Fruit fly (Drosophila melanogaster) whole organism, embryonic: ENCODE results near the gene Try29F.
A peak's percentile ranks its signal among the peaks of the same experiment; 100 is the strongest.

Source experiments
- Ada2b ChIP-seq: fragments of 200-800 bp; sonication (Bioruptor generic); IDR thresholded peaks from 2 replicates; pipeline ENCODE4 v1.3.6; 2022; ENCODE audit warnings: missing biosample characterization, missing genetic modification characterization
- Bdp1 ChIP-seq: fragments of 200-800 bp; sonication (Bioruptor generic); optimal IDR thresholded peaks from 3 replicates; lab custom pipeline; 2016; ENCODE audit warnings: missing biosample characterization, missing genetic modification characterization
- CG12219 ChIP-seq: fragments of 200-800 bp; sonication (Bioruptor generic); optimal IDR thresholded peaks from 3 replicates; lab custom pipeline; 2018; ENCODE audit warnings: missing biosample characterization, mild to moderate bottlenecking, missing genetic modification characterization
- CG1233 ChIP-seq: fragments of 200-800 bp; sonication (Bioruptor generic); optimal IDR thresholded peaks from 4 replicates; lab custom pipeline; 2018; ENCODE audit warnings: missing biosample characterization, mild to moderate bottlenecking, missing genetic modification characterization
- CG15269 ChIP-seq: fragments of 200-800 bp; sonication (Bioruptor generic); optimal IDR thresholded peaks from 2 replicates; lab custom pipeline; 2018; ENCODE audit warnings: missing biosample characterization, mild to moderate bottlenecking, missing genetic modification characterization, moderate library complexity
- CG17186 ChIP-seq: fragments of 200-800 bp; sonication (Bioruptor generic); optimal IDR thresholded peaks from 3 replicates; lab custom pipeline; 2017; ENCODE audit warnings: missing biosample characterization, missing genetic modification reagents, missing genetic modification characterization
- CG17802 ChIP-seq: fragments of 200-800 bp; sonication (Bioruptor generic); optimal IDR thresholded peaks from 2 replicates; lab custom pipeline; 2018; ENCODE audit warnings: missing biosample characterization, mild to moderate bottlenecking, missing genetic modification characterization, moderate library complexity
- CG18262 ChIP-seq: fragments of 200-800 bp; optimal IDR thresholded peaks from 3 replicates; lab custom pipeline; 2019; ENCODE audit warnings: missing biosample characterization, mild to moderate bottlenecking, missing genetic modification characterization, moderate library complexity
- CG2202 ChIP-seq: fragments of 200-800 bp; sonication (Bioruptor generic); optimal IDR thresholded peaks from 2 replicates; lab custom pipeline; 2018; ENCODE audit warnings: missing biosample characterization, mild to moderate bottlenecking, missing genetic modification characterization
- CG2678 ChIP-seq: fragments of 200-800 bp; sonication (Bioruptor generic); optimal IDR thresholded peaks from 3 replicates; lab custom pipeline; 2019; ENCODE audit warnings: missing biosample characterization, mild to moderate bottlenecking, missing genetic modification characterization, moderate library complexity
- CG30020 ChIP-seq: fragments of 200-800 bp; optimal IDR thresholded peaks from 2 replicates; lab custom pipeline; 2019; ENCODE audit warnings: missing biosample characterization, mild to moderate bottlenecking, missing genetic modification characterization, moderate library complexity
- CG31224 ChIP-seq: fragments of 200-800 bp; sonication (Bioruptor generic); IDR thresholded peaks from 2 replicates; pipeline ENCODE4 v1.3.6; 2022; ENCODE audit warnings: missing biosample characterization, missing genetic modification characterization
- CG31365 ChIP-seq: fragments of 200-800 bp; sonication (Bioruptor generic); optimal IDR thresholded peaks from 2 replicates; lab custom pipeline; 2018; ENCODE audit warnings: missing biosample characterization, mild to moderate bottlenecking, missing genetic modification characterization
- CG3163 ChIP-seq: fragments of 200-800 bp; sonication (Bioruptor generic); optimal IDR thresholded peaks from 3 replicates; lab custom pipeline; 2016; ENCODE audit warnings: missing biosample characterization, missing genetic modification characterization
- CG3281 ChIP-seq: fragments of 200-800 bp; sonication (Bioruptor generic); optimal IDR thresholded peaks from 3 replicates; lab custom pipeline; 2017; ENCODE audit warnings: missing biosample characterization, mild to moderate bottlenecking, missing genetic modification characterization
- CG33557 ChIP-seq: fragments of 200-800 bp; sonication (Bioruptor generic); optimal IDR thresholded peaks from 2 replicates; lab custom pipeline; 2019; ENCODE audit warnings: missing biosample characterization, mild to moderate bottlenecking, missing genetic modification characterization, moderate library complexity
- CG4328 ChIP-seq: fragments of 200-800 bp; sonication (Bioruptor generic); optimal IDR thresholded peaks from 3 replicates; lab custom pipeline; 2017; ENCODE audit warnings: missing biosample characterization, missing genetic modification reagents, missing genetic modification characterization
- CG5953 ChIP-seq: fragments of 200-800 bp; sonication (Bioruptor generic); IDR thresholded peaks from 2 replicates; pipeline ENCODE4 v1.3.6; 2022; ENCODE audit warnings: missing biosample characterization, missing genetic modification characterization
- CG6175 ChIP-seq: fragments of 200-800 bp; sonication (Bioruptor generic); IDR thresholded peaks from 3 replicates; pipeline ENCODE4 v1.3.6; 2022; ENCODE audit warnings: missing biosample characterization, missing genetic modification characterization
- CG7556 ChIP-seq: fragments of 200-800 bp; sonication (Bioruptor generic); optimal IDR thresholded peaks from 2 replicates; lab custom pipeline; 2017; ENCODE audit warnings: missing biosample characterization, mild to moderate bottlenecking, missing genetic modification characterization
- CG7786 ChIP-seq: fragments of 200-800 bp; sonication (Bioruptor generic); optimal IDR thresholded peaks from 2 replicates; lab custom pipeline; 2016; ENCODE audit warnings: missing biosample characterization, missing genetic modification characterization
- CG9727 ChIP-seq: fragments of 200-800 bp; sonication (Bioruptor generic); optimal IDR thresholded peaks from 3 replicates; lab custom pipeline; 2017; ENCODE audit warnings: missing biosample characterization, mild to moderate bottlenecking, missing genetic modification characterization
- Chrac-16 ChIP-seq: fragments of 200-800 bp; sonication (Bioruptor generic); optimal IDR thresholded peaks from 3 replicates; lab custom pipeline; 2016; ENCODE audit warnings: missing biosample characterization, missing genetic modification characterization
- Dfd ChIP-seq, 2 experiments: fragments of >200 bp; optimal IDR thresholded peaks; 2 replicates each; lab custom pipeline; 2017; ENCODE audit warnings: missing biosample characterization in 2 of 2, missing genetic modification characterization in 2 of 2
- Drgx ChIP-seq: fragments of 200-800 bp; sonication (Bioruptor generic); IDR thresholded peaks from 2 replicates; pipeline ENCODE4 v1.3.6; 2022; ENCODE audit warnings: missing biosample characterization, missing genetic modification characterization
- Ets97D ChIP-seq: fragments of 200-800 bp; sonication (Bioruptor generic); optimal IDR thresholded peaks from 3 replicates; lab custom pipeline; 2016; ENCODE audit warnings: missing biosample characterization, missing genetic modification characterization
- Hmr ChIP-seq: fragments of 200-800 bp; sonication (Bioruptor generic); optimal IDR thresholded peaks from 3 replicates; lab custom pipeline; 2017; ENCODE audit warnings: mild to moderate bottlenecking, missing biosample characterization, missing genetic modification reagents, missing genetic modification characterization
- NC2α ChIP-seq: fragments of 200-800 bp; sonication (Bioruptor generic); optimal IDR thresholded peaks from 2 replicates; lab custom pipeline; 2016; ENCODE audit warnings: missing biosample characterization, missing genetic modification characterization
- Scr ChIP-seq: fragments of 200-800 bp; sonication (Bioruptor generic); IDR thresholded peaks from 2 replicates; pipeline ENCODE4 v1.3.6; 2022; ENCODE audit warnings: missing biosample characterization, missing genetic modification characterization; ENCODE audit not compliant: partially characterized antibody
- abd-A ChIP-seq: fragments of 200-800 bp; sonication (Bioruptor generic); optimal IDR thresholded peaks from 3 replicates; lab custom pipeline; 2019; ENCODE audit warnings: missing biosample characterization, mild to moderate bottlenecking, missing genetic modification characterization, moderate library complexity
- bcd ChIP-seq: fragments of 200-800 bp; sonication (Bioruptor generic); optimal IDR thresholded peaks from 2 replicates; lab custom pipeline; 2017; ENCODE audit warnings: missing biosample characterization, mild to moderate bottlenecking, missing genetic modification characterization
- bowl ChIP-seq: fragments of 200-800 bp; sonication (Bioruptor generic); IDR thresholded peaks from 2 replicates; pipeline ENCODE4 v1.3.6; 2022; ENCODE audit warnings: missing biosample characterization, missing genetic modification characterization
- crp ChIP-seq, 2 experiments: fragments of 200-800 bp; sonication (Bioruptor generic); optimal IDR thresholded peaks; 2 replicates in 1 of 2; 3 replicates in 1 of 2; lab custom pipeline; 2017; ENCODE audit warnings: missing biosample characterization in 2 of 2, missing genetic modification characterization in 2 of 2, mild to moderate bottlenecking in 1 of 2, moderate library complexity in 1 of 2
- fd96Cb ChIP-seq: fragments of 200-800 bp; sonication (Bioruptor generic); optimal IDR thresholded peaks from 2 replicates; lab custom pipeline; 2018; ENCODE audit warnings: missing biosample characterization, mild to moderate bottlenecking, missing genetic modification characterization, moderate library complexity
- ham ChIP-seq: fragments of 200-800 bp; sonication (Bioruptor generic); IDR thresholded peaks from 2 replicates; pipeline ENCODE4 v1.3.6; 2022; ENCODE audit warnings: missing biosample characterization, missing genetic modification characterization
- hkb ChIP-seq, 2 experiments: fragments of 200-800 bp in 1 of 2; fragments of >200 bp in 1 of 2; sonication (Bioruptor generic) in 1 of 2; IDR thresholded peaks in 1 of 2; optimal IDR thresholded peaks in 1 of 2; 2 replicates each; pipeline versions ENCODE4 v1.3.6 to Lab custom; 2017 to 2022; ENCODE audit warnings: missing biosample characterization in 1 of 2, missing genetic modification characterization in 1 of 2
- insv ChIP-seq, 2 experiments: fragments of 200-800 bp; sonication (Bioruptor generic); optimal IDR thresholded peaks; 3 replicates each; lab custom pipeline; 2016 to 2018; ENCODE audit warnings: missing biosample characterization in 2 of 2, missing genetic modification characterization in 2 of 2
- kni ChIP-seq: fragments of 200-800 bp; sonication (Bioruptor generic); optimal IDR thresholded peaks from 3 replicates; lab custom pipeline; 2017; ENCODE audit warnings: mild to moderate bottlenecking, missing biosample characterization, missing genetic modification reagents, missing genetic modification characterization
- lilli ChIP-seq: fragments of 200-800 bp; sonication (Bioruptor generic); optimal IDR thresholded peaks from 3 replicates; lab custom pipeline; 2016; ENCODE audit warnings: missing biosample characterization, missing genetic modification characterization
- onecut ChIP-seq: fragments of 200-800 bp; sonication (Bioruptor generic); IDR thresholded peaks from 2 replicates; pipeline ENCODE4 v1.3.6; 2022; ENCODE audit warnings: missing biosample characterization, missing genetic modification characterization
- p53 ChIP-seq: fragments of 200-800 bp; sonication (Bioruptor generic); optimal IDR thresholded peaks from 2 replicates; lab custom pipeline; 2016; ENCODE audit warnings: missing biosample characterization, missing genetic modification characterization
- pum ChIP-seq: fragments of 200-800 bp; sonication (Bioruptor generic); optimal IDR thresholded peaks from 2 replicates; lab custom pipeline; 2016; ENCODE audit warnings: missing biosample characterization, missing genetic modification characterization
- scrt ChIP-seq: fragments of 200-800 bp; sonication (Bioruptor generic); optimal IDR thresholded peaks from 2 replicates; lab custom pipeline; 2018; ENCODE audit warnings: missing biosample characterization, mild to moderate bottlenecking, missing genetic modification characterization, moderate library complexity
- sens ChIP-seq: fragments of 200-800 bp; sonication (Bioruptor generic); peaks from one replicate; lab custom pipeline; 2016; ENCODE audit warnings: missing biosample characterization, missing genetic modification characterization
- sob ChIP-seq: fragments of 200-800 bp; sonication (Bioruptor generic); IDR thresholded peaks from 2 replicates; pipeline ENCODE4 v1.3.6; 2022; ENCODE audit warnings: missing biosample characterization, missing genetic modification characterization
- sr ChIP-seq: fragments of 200-800 bp; sonication (Bioruptor generic); IDR thresholded peaks from 3 replicates; pipeline ENCODE4 v1.3.6; 2022; ENCODE audit warnings: missing biosample characterization, missing genetic modification characterization
- tap ChIP-seq: fragments of 200-800 bp; optimal IDR thresholded peaks from 3 replicates; lab custom pipeline; 2019; ENCODE audit warnings: missing biosample characterization, mild to moderate bottlenecking, missing genetic modification characterization, moderate library complexity
- trem ChIP-seq: fragments of 200-800 bp; optimal IDR thresholded peaks from 3 replicates; lab custom pipeline; 2019; ENCODE audit warnings: missing biosample characterization, mild to moderate bottlenecking, missing genetic modification characterization, moderate library complexity
- unpg ChIP-seq: fragments of 200-800 bp; sonication (Bioruptor generic); optimal IDR thresholded peaks from 3 replicates; lab custom pipeline; 2018; ENCODE audit warnings: missing biosample characterization, mild to moderate bottlenecking, missing genetic modification characterization, moderate library complexity

The Try29F gene

DNA sequence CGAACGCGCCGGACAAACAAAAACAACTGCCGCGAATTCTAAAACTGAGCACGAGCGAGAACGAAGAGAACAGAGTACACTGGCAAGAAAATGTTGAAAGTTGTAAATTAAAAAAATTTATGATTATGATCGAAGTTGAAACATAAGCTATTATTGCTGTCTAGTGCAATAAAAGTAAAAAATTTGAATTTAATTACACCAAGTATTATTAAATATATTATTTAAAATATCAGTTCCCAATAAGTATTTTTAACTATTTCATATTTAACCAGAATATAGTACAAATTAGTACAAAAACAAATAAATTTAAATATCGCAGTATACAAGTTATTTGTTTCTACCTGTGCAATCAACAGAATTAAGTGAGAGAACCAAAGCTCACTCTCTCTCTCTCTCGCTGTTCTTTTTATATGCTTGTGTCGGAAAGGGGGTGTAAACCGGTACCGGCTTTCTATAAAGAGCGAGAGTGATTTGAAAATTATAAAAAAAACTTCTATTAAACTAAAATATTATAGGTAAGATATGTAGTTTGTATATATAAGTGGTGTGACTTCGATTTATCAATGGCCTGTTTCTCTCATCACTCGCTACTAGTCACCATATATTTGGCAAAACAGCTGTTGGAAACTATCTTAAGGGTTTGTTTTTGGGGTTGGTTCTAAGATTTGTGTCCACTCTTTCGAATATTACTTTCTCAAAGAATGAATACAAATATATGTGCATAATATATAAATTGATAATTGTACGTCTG is 47.0 kb upstream of the Try29F start, which contains the start of gene C1GalTA (continued):
- TF ChIP-seq CG33557 (GFP tag; lab: Kevin White, UChicago), result peak; percentile 99
- TF ChIP-seq scrt (GFP tag; lab: Kevin White, UChicago), result peak; percentile 94
- TF ChIP-seq sob (GFP tag; lab: Robert Waterston, UW), result peak; percentile 95
- peak in 1 of 2 experiments; percentile 66 for TF ChIP-seq crp (GFP tag; optimal IDR thresholded peaks at IDR 0.05; lab: Kevin White, UChicago)
- TF ChIP-seq CG9727 (GFP tag; lab: Kevin White, UChicago), result peak; percentile 99
- peak; percentile 89 for TF ChIP-seq onecut (GFP tag; lab: Robert Waterston, UW)
- TF ChIP-seq sr (GFP tag; lab: Robert Waterston, UW), result no peak
- TF ChIP-seq Ets97D (GFP tag; lab: Kevin White, UChicago), result no peak
- TF ChIP-seq CG31224 (GFP tag; lab: Robert Waterston, UW), result peak; percentile 92
- no peak for TF ChIP-seq NC2α (GFP tag; lab: Kevin White, UChicago)
- peak; percentile 86 for TF ChIP-seq ham (GFP tag; lab: Robert Waterston, UW)
- peak; percentile 92 for TF ChIP-seq CG30020
- TF ChIP-seq Bdp1 (GFP tag; lab: Kevin White, UChicago), result peak; percentile 31
- TF ChIP-seq Ada2b, result peak; percentile 87
- no peak for TF ChIP-seq p53 (GFP tag; lab: Kevin White, UChicago)
- peak; percentile 97 for TF ChIP-seq CG2202 (tag; lab: Kevin White, UChicago)
- TF ChIP-seq CG17802 (tag; lab: Kevin White, UChicago), result peak; percentile 77
- TF ChIP-seq Drgx (GFP tag; lab: Robert Waterston, UW), result peak; percentile 97
- peak; percentile 84; the same call in 1 of the 2 replicates for TF ChIP-seq CG5953 (GFP tag; lab: Robert Waterston, UW)
- TF ChIP-seq Chrac-16, result peak; percentile 93
- TF ChIP-seq kni (GFP tag; lab: Kevin White, UChicago), result peak; percentile 61
- peak; percentile 57 for TF ChIP-seq CG31365 (tag; lab: Kevin White, UChicago)
- peak; percentile 23 for TF ChIP-seq CG3163 (GFP tag; lab: Kevin White, UChicago)
- TF ChIP-seq bowl, result peak; percentile 86
- TF ChIP-seq abd-A (tag; lab: Kevin White, UChicago), result peak; percentile 92
- TF ChIP-seq insv (GFP tag; optimal IDR thresholded peaks at IDR 0.05; lab: Kevin White, UChicago), result peak in 1 of 2 experiments; percentile 69
- TF ChIP-seq bcd (GFP tag; lab: Kevin White, UChicago), result peak; percentile 97
- no peak for TF ChIP-seq hkb (optimal IDR thresholded peaks at IDR 0.05; lab: Kevin White, UChicago)
- peak; percentile 96 for TF ChIP-seq hkb (GFP tag; IDR thresholded peaks at IDR 0.05; lab: Robert Waterston, UW)
- TF ChIP-seq CG2678 (tag; lab: Kevin White, UChicago), result peak; percentile 100
- TF ChIP-seq Hmr (GFP tag; lab: Kevin White, UChicago), result peak; percentile 99
- TF ChIP-seq CG15269 (tag; lab: Kevin White, UChicago), result peak; percentile 99
- TF ChIP-seq CG7786 (GFP tag; lab: Kevin White, UChicago), result peak; percentile 37
- peak; percentile 97 for TF ChIP-seq trem (tag; lab: Kevin White, UChicago)
- TF ChIP-seq CG18262 (tag; lab: Kevin White, UChicago), result peak; percentile 100
- peak; percentile 96 for TF ChIP-seq CG4328 (GFP tag; lab: Kevin White, UChicago)
- peak; percentile 98 for TF ChIP-seq tap (tag; lab: Kevin White, UChicago)
- peak; percentile 99 for TF ChIP-seq unpg (GFP tag; lab: Kevin White, UChicago)
- TF ChIP-seq CG3281, result peak; percentile 98
- peak; percentile 98 for TF ChIP-seq fd96Cb (tag; lab: Kevin White, UChicago)
- no peak for TF ChIP-seq Dfd (GFP tag; optimal IDR thresholded peaks at IDR 0.05; lab: Kevin White, UChicago)
- TF ChIP-seq Scr (GFP tag; lab: Robert Waterston, UW), result no peak
- TF ChIP-seq CG6175 (GFP tag; lab: Robert Waterston, UW), result peak; percentile 80
- peak; percentile 72 for TF ChIP-seq pum (GFP tag; lab: Kevin White, UChicago)
- TF ChIP-seq CG7556 (GFP tag; lab: Kevin White, UChicago), result peak; percentile 99
- TF ChIP-seq CG17186, result peak; percentile 60
- peak; percentile 78 for TF ChIP-seq lilli (GFP tag; lab: Kevin White, UChicago)
- peak; percentile 98 for TF ChIP-seq CG1233 (GFP tag; lab: Kevin White, UChicago)
- TF ChIP-seq sens (GFP tag; lab: Kevin White, UChicago), result peak; percentile 93
- TF ChIP-seq CG12219 (GFP tag; lab: Kevin White, UChicago), result peak; percentile 86
